Worm (Caenorhabditis elegans): ENCODE measurements around the gene cav-1.

cav-1 gene

DNA sequence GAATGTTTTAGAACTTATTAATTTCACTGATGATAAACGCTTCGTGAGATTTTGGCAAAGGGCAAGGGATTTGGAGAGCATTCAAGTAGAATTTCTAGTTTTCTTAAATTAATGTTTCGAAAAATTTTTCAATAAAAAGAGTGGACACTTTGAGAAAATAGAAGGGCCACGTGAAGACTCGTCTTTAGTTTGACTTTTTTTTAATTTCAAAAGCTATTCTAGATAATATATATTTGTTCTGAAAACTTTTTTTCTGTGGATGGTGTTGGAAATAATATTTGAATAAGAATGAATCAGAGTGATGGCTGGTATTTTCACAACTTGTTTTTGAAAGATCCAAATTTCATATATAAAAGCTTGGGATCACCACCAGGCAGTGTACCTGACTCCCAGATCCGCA is 24.0 kb upstream of the cav-1 start, which contains the start of gene C28D4.8:
TSS of gene C28D4.8 (minus strand) at position 101 of the 400 bp plus-strand sequence.
- no peak for TF ChIP-seq dsc-1 (tag; optimal IDR thresholded peaks at IDR 0.05)
- TF ChIP-seq ceh-82 (tag; optimal IDR thresholded peaks at IDR 0.05), result no peak

- TF ChIP-seq elt-3 (tag; optimal IDR thresholded peaks at IDR 0.05) (peak in 4 of 6 experiments; percentile 37 to 50 (median 44)), nhr-85 (tag) (no peak), skn-1 (tag; optimal IDR thresholded peaks at IDR 0.05) (no peak), blmp-1 (tag; optimal IDR thresholded peaks at IDR 0.05) (peak; percentile 58), F16B12.6 (tag; optimal IDR thresholded peaks at IDR 0.05) (no peak), unc-62 (GFP tag; optimal IDR thresholded peaks at IDR 0.05) (no peak), lin-13 (GFP tag; optimal IDR thresholded peaks at IDR 0.05) (no peak)
Observed at ce11 chrIV:9755713-9756112, 16.6 kb upstream of the cav-1 start.

- peak; percentile 61 for TF ChIP-seq nhr-71 (tag; optimal IDR thresholded peaks at IDR 0.05)
- TF ChIP-seq fkh-10 (GFP tag; optimal IDR thresholded peaks at IDR 0.05), result no peak
- TF ChIP-seq lin-35 (GFP tag; optimal IDR thresholded peaks at IDR 0.05), result peak in 1 of 2 experiments; percentile 60
- TF ChIP-seq dsc-1 (tag; optimal IDR thresholded peaks at IDR 0.05), result peak; percentile 57
- peak; percentile 43 for TF ChIP-seq mep-1 (tag; optimal IDR thresholded peaks at IDR 0.05)
- TF ChIP-seq ces-1 (GFP tag; optimal IDR thresholded peaks at IDR 0.05), result no peak
- TF ChIP-seq xbp-1 (tag; optimal IDR thresholded peaks at IDR 0.05), result peak; percentile 21
- peak; percentile 9 for TF ChIP-seq nhr-47 (tag; optimal IDR thresholded peaks at IDR 0.05)
- peak; percentile 0 for TF ChIP-seq irx-1 (tag; optimal IDR thresholded peaks at IDR 0.05)
- peak; percentile 15 to 32 for TF ChIP-seq efl-1 (optimal IDR thresholded peaks at IDR 0.05)
- TF ChIP-seq efl-1 (GFP tag; optimal IDR thresholded peaks at IDR 0.05 in 1 of 2), result no peak
- no peak for TF ChIP-seq ceh-88 (GFP tag; IDR thresholded peaks at IDR 0.05)
- TF ChIP-seq nhr-11 (tag; optimal IDR thresholded peaks at IDR 0.05), result no peak
- TF ChIP-seq blmp-1 (tag; optimal IDR thresholded peaks at IDR 0.05), result peak; percentile 80
- no peak for TF ChIP-seq pag-3 (tag; optimal IDR thresholded peaks at IDR 0.05; ENCODE audit: borderline replicate concordance, insufficient read depth)
- TF ChIP-seq dpl-1 (GFP tag; optimal IDR thresholded peaks at IDR 0.05), result peak in 2 of 3 experiments; percentile 2 to 17
- TF ChIP-seq nhr-19 (GFP tag; conservative IDR thresholded peaks at IDR 0.05), result peak; percentile 28
- no peak for TF ChIP-seq grh-1 (GFP tag; IDR thresholded peaks at IDR 0.05)
- TF ChIP-seq tbx-2 (tag; optimal IDR thresholded peaks at IDR 0.05), result peak; percentile 58
- no peak for TF ChIP-seq sox-4 (tag; optimal IDR thresholded peaks at IDR 0.05)
- TF ChIP-seq lin-13 (GFP tag; optimal IDR thresholded peaks at IDR 0.05), result no peak
- peak; percentile 25 for TF ChIP-seq C16A3.4 (tag; optimal IDR thresholded peaks at IDR 0.05)
- TF ChIP-seq snpc-4 (tag; optimal IDR thresholded peaks at IDR 0.05), result peak; percentile 15
- peak; percentile 58 for TF ChIP-seq elt-2 (tag; optimal IDR thresholded peaks at IDR 0.05)
- no peak for TF ChIP-seq ets-5 (GFP tag; IDR thresholded peaks at IDR 0.05)
- no peak for TF ChIP-seq ztf-11 (tag; optimal IDR thresholded peaks at IDR 0.05)
- no peak for TF ChIP-seq skn-1 (tag; optimal IDR thresholded peaks at IDR 0.05)
- TF ChIP-seq mdl-1 (tag; optimal IDR thresholded peaks at IDR 0.05), result peak in 1 of 2 experiments; percentile 19
- TF ChIP-seq nhr-90 (tag; optimal IDR thresholded peaks at IDR 0.05; ENCODE audit: poor library complexity), result peak; percentile 60
- peak; percentile 6 for TF ChIP-seq nhr-77 (tag; optimal IDR thresholded peaks at IDR 0.05)
- peak; percentile 29 to 57 for TF ChIP-seq lsy-2 (tag; optimal IDR thresholded peaks at IDR 0.05)
- TF ChIP-seq fkh-8 (tag; optimal IDR thresholded peaks at IDR 0.05), result peak; percentile 61
- TF ChIP-seq ztf-4 (tag; optimal IDR thresholded peaks at IDR 0.05), result peak; percentile 41
- TF ChIP-seq elt-3 (tag; optimal IDR thresholded peaks at IDR 0.05), result peak in 2 of 6 experiments; percentile 78 to 85
- peak; percentile 22 for TF ChIP-seq swsn-7 (tag; optimal IDR thresholded peaks at IDR 0.05)
- TF ChIP-seq snu-23 (GFP tag; optimal IDR thresholded peaks at IDR 0.05), result peak; percentile 76
- peak; percentile 90 for TF ChIP-seq nhr-85 (tag)
- peak; percentile 84 for TF ChIP-seq nhr-20 (tag; optimal IDR thresholded peaks at IDR 0.05)
- peak; percentile 70 for TF ChIP-seq lin-14 (GFP tag; optimal IDR thresholded peaks at IDR 0.05)
Observed at ce11 chrIV:9756647-9757424, 15.5 kb upstream of the cav-1 start.

Data from whole organism, L1 larva.